Worm (Caenorhabditis elegans) whole organism, late embryonic: ENCODE results near the gene C23G10.11.

Experiments used
- ahr-1 ChIP-seq: sonication (generic microtip); optimal IDR thresholded peaks from 2 replicates; lab custom pipeline; 2016; ENCODE audit warnings: missing genetic modification characterization, missing compliant biosample characterization
- ama-1 ChIP-seq: fragments of 150-350 bp; optimal IDR thresholded peaks from 2 replicates; lab custom pipeline; 2014
- ceh-19 ChIP-seq: fragments of 200-800 bp; sonication (Bioruptor generic); optimal IDR thresholded peaks from 2 replicates; lab custom pipeline; 2018; ENCODE audit warnings: mild to moderate bottlenecking, missing genetic modification characterization, missing compliant biosample characterization
- ceh-22 ChIP-seq: sonication (generic microtip); optimal IDR thresholded peaks from 2 replicates; lab custom pipeline; 2017; ENCODE audit warnings: missing biosample characterization, missing genetic modification characterization
- elt-2 ChIP-seq: sonication (generic microtip); optimal IDR thresholded peaks from 2 replicates; lab custom pipeline; 2016; ENCODE audit warnings: missing genetic modification reagents, missing genetic modification characterization, missing compliant biosample characterization
- fax-1 ChIP-seq: sonication (generic microtip); optimal IDR thresholded peaks from 2 replicates; lab custom pipeline; 2016; ENCODE audit warnings: missing genotype, missing genetic modification characterization, missing compliant biosample characterization
- hlh-15 ChIP-seq: sonication (generic microtip); optimal IDR thresholded peaks from 2 replicates; lab custom pipeline; 2016; ENCODE audit warnings: missing genetic modification characterization, missing compliant biosample characterization
- hlh-30 ChIP-seq: sonication (generic microtip); optimal IDR thresholded peaks from 2 replicates; lab custom pipeline; 2017; ENCODE audit warnings: antibody characterized with exemption, missing genetic modification characterization, missing compliant biosample characterization; ENCODE audit not compliant: insufficient read depth
- hlh-6 ChIP-seq: sonication (generic microtip); optimal IDR thresholded peaks from 2 replicates; lab custom pipeline; 2016; ENCODE audit warnings: missing genotype, missing genetic modification characterization, missing compliant biosample characterization
- madf-2 ChIP-seq: sonication (generic microtip); optimal IDR thresholded peaks from 2 replicates; lab custom pipeline; 2017; ENCODE audit warnings: missing genetic modification characterization, missing compliant biosample characterization
- nhr-11 ChIP-seq: fragments of 150-350 bp; optimal IDR thresholded peaks from 2 replicates; lab custom pipeline; 2014; ENCODE audit warnings: missing biosample characterization, missing genetic modification characterization
- ref-2 ChIP-seq: sonication (generic microtip); optimal IDR thresholded peaks from 2 replicates; lab custom pipeline; 2016; ENCODE audit warnings: missing genetic modification characterization, missing compliant biosample characterization
- sox-4 ChIP-seq: sonication (generic microtip); optimal IDR thresholded peaks from 2 replicates; lab custom pipeline; 2017; ENCODE audit warnings: mild to moderate bottlenecking, missing genetic modification characterization, inconsistent platforms, missing compliant biosample characterization
- zip-5 ChIP-seq: sonication (generic microtip); optimal IDR thresholded peaks from 2 replicates; lab custom pipeline; 2016; ENCODE audit warnings: missing genetic modification characterization, missing compliant biosample characterization

ce11 chrIII:6210215-6210822 is 5.1 kb downstream of the C23G10.11 start:
- no peak for TF ChIP-seq ref-2 (tag; lab: Kevin White, UChicago)
- TF ChIP-seq ahr-1: no peak
- TF ChIP-seq ceh-19 (GFP tag; lab: Kevin White, UChicago): no peak
- no peak for TF ChIP-seq sox-4 (tag; lab: Kevin White, UChicago)
- no peak for TF ChIP-seq elt-2 (tag; lab: Kevin White, UChicago)
- no peak for TF ChIP-seq hlh-15
- no peak for TF ChIP-seq nhr-11 (tag; lab: Kevin White, UChicago)
- TF ChIP-seq hlh-6 (tag; lab: Kevin White, UChicago): no peak
- TF ChIP-seq ama-1 (lab: Kevin White, UChicago): no peak
- no peak for TF ChIP-seq madf-2 (tag; lab: Kevin White, UChicago)
- TF ChIP-seq hlh-30 (tag; lab: Kevin White, UChicago): no peak
- no peak for TF ChIP-seq ceh-22 (tag; lab: Kevin White, UChicago)
- no peak for TF ChIP-seq fax-1 (tag; lab: Kevin White, UChicago)
- TF ChIP-seq zip-5: no peak
